Worm (Caenorhabditis elegans): ENCODE measurements around the gene dohh-1.

Gene dohh-1

DNA sequence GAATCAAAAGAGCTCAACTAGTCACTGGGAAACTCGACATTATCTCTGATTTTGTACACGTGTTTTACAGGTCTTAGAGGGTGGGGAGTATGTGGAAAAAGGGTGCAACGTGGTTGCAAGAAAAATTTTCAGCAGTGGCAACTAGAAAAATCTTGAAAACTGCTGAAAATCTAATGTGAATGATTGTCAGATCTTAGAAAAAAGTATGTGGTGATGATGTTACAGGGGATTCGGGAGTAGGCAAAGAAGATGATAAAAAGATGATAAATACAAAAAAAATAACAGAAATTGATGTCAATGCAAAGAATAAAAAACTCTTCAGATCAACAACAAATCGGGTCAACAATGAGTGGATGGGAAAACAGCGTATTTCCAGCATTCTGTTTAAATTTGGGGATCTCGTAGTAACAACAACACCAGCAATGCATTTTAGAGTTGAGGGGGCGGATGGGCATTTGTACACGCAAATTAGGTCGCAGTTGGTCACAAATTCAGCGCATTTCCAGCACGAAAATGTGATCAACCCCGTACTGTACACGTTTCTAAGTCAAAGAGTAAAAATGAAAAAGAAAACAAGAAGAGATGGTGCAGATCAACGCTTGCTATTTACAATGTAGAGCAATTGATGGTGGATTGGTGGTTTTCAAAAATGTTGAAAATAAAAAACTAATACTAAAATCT lies 36.2 kb upstream of the dohh-1 start:
- TF ChIP-seq flt-1 (GFP tag; IDR thresholded peaks at IDR 0.05) (no peak), ztf-29 (GFP tag; IDR thresholded peaks at IDR 0.05) (no peak), med-1 (GFP tag; optimal IDR thresholded peaks at IDR 0.05; ENCODE audit: insufficient read depth) (no peak), cog-1 (tag; optimal IDR thresholded peaks at IDR 0.05) (no peak), ref-1 (GFP tag; conservative IDR thresholded peaks at IDR 0.05) (no peak; the same call in 1 of the 2 replicates)

- TF ChIP-seq tab-1 (GFP tag; IDR thresholded peaks at IDR 0.05) (no peak), T22C8.4 (GFP tag; IDR thresholded peaks at IDR 0.05) (0 out of 2 replicates have a peak, but pooled peaks have one; percentile 13)
Measured at ce11 chrII:10544374-10544908, 35.3 kb upstream of the dohh-1 start.

DNA sequence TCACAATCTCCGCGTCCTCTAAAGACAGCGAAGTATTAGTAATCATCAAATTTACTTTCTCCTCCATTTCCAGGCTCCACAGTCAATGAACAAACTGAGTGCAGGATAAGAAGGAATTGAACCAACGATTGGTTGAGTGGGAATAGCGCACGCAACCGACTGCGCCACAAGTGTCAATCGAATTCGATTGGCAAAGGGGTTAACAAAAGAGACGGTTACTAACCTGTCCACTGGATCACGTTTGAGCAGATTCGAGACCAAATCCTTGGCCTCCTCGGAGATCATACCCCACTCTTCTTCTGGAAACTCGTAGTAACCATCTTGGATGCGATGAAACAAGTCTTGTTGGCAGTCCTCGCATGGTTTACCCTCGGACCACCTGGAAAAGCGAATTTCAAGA lies 34.5 kb upstream of the dohh-1 start:
- TF ChIP-seq klf-2 (GFP tag; conservative IDR thresholded peaks at IDR 0.05): no peak
- no peak for TF ChIP-seq cog-1 (tag; optimal IDR thresholded peaks at IDR 0.05)
- TF ChIP-seq T22C8.4 (GFP tag; IDR thresholded peaks at IDR 0.05): no peak
- 0 out of 2 replicates have a peak, but pooled peaks have one; percentile 12 for TF ChIP-seq ref-1 (GFP tag; conservative IDR thresholded peaks at IDR 0.05)
- TF ChIP-seq ztf-29 (GFP tag; IDR thresholded peaks at IDR 0.05): no peak
- peak; percentile 73 for TF ChIP-seq flt-1 (GFP tag; IDR thresholded peaks at IDR 0.05)

DNA sequence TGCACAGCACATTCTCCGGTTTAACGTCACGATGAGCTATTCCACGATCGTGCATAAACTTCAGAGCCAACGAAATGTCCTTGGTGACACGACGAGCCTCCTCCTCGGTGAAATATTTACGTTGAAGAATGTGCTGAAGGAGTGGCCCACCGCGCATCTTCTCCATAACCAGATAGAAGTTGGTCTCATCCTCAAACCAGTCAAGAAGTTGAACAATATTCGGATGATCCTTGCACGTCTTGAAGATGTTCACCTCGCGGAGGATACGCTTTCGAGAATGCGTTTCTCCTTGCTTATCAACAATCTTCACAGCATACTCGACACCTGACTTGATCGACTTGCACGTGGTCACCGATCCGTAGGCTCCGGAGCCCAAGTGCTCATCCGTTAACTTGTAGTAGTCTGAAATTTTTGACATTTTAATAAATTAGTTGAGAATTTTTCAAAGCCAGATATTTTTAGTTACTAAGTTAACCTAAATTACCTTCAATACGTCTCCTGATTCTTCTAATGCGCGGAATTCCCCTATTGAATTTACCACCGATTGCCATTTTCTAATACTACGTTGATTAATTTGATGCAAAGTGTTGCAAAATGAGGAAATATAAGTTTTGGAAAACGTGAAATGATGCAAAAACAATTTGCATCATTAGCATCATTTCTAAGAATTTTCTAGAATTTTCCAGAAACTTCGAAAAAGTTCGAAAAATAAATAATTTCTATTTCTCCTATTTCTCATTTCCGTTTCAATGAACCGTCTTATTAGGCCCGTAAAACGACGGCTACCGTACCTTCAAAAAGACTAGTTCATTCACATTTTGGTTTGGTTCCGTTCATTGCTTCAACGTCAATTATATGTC lies 33.6 kb upstream of the dohh-1 start:
- TF ChIP-seq cog-1 (tag; optimal IDR thresholded peaks at IDR 0.05): no peak
- TF ChIP-seq ztf-29 (GFP tag; IDR thresholded peaks at IDR 0.05): no peak
- TF ChIP-seq flt-1 (GFP tag; IDR thresholded peaks at IDR 0.05): no peak
- TF ChIP-seq tab-1 (GFP tag; IDR thresholded peaks at IDR 0.05): no peak
- TF ChIP-seq T22C8.4 (GFP tag; IDR thresholded peaks at IDR 0.05): no peak
- no peak for TF ChIP-seq klf-2 (GFP tag; conservative IDR thresholded peaks at IDR 0.05)
- TF ChIP-seq ref-1 (GFP tag; conservative IDR thresholded peaks at IDR 0.05): no peak
- TF ChIP-seq ztf-23 (GFP tag; IDR thresholded peaks at IDR 0.05): no peak
- TF ChIP-seq med-1 (GFP tag; optimal IDR thresholded peaks at IDR 0.05; ENCODE audit: insufficient read depth): no peak

DNA sequence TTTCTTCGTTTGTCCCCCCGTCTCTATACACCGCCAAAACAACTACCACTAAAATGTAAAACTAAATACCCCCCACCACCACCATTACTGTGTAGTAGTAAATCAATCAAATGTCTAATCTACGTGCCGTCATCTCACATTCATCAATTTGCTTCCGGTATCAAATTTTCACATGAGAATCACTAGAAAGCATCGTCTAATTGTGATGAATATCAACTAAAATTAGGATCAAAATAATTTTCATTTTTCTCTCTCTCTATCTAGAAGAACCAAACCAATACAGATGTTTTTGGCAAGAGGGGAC lies 33.0 kb upstream of the dohh-1 start:
- TF ChIP-seq klf-2 (GFP tag; conservative IDR thresholded peaks at IDR 0.05) (no peak), ztf-23 (GFP tag; IDR thresholded peaks at IDR 0.05) (no peak), flt-1 (GFP tag; IDR thresholded peaks at IDR 0.05) (no peak), ztf-29 (GFP tag; IDR thresholded peaks at IDR 0.05) (no peak), T22C8.4 (GFP tag; IDR thresholded peaks at IDR 0.05) (no peak), ref-1 (GFP tag; conservative IDR thresholded peaks at IDR 0.05) (no peak), med-1 (GFP tag; optimal IDR thresholded peaks at IDR 0.05; ENCODE audit: insufficient read depth) (no peak), tab-1 (GFP tag; IDR thresholded peaks at IDR 0.05) (no peak), cog-1 (tag; optimal IDR thresholded peaks at IDR 0.05) (no peak)

DNA sequence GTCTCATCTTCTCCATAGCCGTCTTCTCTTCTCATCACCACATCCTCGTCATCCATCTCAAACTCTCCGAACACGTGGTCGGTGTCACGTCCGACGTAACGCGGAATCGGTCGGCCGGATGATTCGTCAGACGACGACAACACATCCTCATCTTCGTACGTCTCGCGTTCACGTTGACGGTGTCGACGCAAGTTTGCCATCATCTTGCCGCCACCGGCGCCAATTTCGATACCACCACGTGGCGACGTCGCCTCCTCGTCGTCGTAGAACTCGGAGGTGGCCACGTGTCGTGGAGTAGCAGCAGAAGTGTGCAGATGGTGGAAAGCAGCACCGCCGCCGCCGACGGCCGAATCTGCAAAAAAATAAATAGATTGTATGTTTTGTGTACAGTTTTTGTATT lies 32.4 kb upstream of the dohh-1 start:
- TF ChIP-seq flt-1 (GFP tag; IDR thresholded peaks at IDR 0.05) (peak; percentile 61; the same call in 1 of the 2 replicates), cog-1 (tag; optimal IDR thresholded peaks at IDR 0.05) (no peak)

DNA sequence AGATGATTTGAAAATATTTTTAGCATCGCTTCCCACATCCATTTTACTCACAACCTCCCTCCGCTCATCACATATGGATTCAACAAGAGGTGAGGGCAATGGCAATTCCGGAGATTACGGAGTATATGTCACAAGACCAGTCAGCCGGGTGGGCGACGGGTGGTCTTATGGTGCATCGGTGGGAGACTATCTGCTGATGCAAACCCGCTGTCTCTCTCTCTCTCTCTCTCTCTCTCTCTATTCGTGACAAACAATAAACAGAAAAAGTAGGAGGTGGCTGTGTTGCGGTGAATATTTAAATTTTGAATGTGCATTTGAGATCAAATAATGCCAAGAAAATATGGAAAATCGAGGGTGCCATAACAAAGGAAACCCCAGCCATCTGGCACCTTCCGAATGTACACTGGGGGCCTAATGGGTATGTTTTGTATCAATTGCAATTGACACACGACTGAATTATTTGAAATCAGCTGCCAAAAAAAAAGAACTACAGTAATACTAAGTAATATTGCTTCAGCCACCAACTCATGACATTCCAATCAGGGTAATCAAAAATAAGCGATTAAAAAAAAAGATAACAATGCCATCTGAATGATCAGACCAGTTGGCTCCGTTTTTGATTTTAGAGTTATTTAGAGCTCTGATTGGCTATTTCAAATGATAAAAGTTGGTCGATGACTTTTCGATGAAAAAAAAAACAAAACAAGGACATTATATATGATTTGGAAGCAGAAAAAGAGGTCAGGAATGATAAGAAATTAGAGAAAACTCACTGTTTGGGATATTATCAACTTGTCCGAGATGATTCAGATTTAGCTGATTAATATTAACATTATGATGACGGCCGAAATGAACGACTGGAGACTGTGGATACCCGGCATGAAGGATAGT lies 31.7 kb upstream of the dohh-1 start:
- TF ChIP-seq cog-1 (tag; optimal IDR thresholded peaks at IDR 0.05) (no peak), med-1 (GFP tag; optimal IDR thresholded peaks at IDR 0.05; ENCODE audit: insufficient read depth) (no peak), T22C8.4 (GFP tag; IDR thresholded peaks at IDR 0.05) (no peak), klf-2 (GFP tag; conservative IDR thresholded peaks at IDR 0.05) (no peak), ztf-29 (GFP tag; IDR thresholded peaks at IDR 0.05) (no peak), ztf-23 (GFP tag; IDR thresholded peaks at IDR 0.05) (no peak), flt-1 (GFP tag; IDR thresholded peaks at IDR 0.05) (peak; percentile 45; the same call in 1 of the 2 replicates), tab-1 (GFP tag; IDR thresholded peaks at IDR 0.05) (no peak)

DNA sequence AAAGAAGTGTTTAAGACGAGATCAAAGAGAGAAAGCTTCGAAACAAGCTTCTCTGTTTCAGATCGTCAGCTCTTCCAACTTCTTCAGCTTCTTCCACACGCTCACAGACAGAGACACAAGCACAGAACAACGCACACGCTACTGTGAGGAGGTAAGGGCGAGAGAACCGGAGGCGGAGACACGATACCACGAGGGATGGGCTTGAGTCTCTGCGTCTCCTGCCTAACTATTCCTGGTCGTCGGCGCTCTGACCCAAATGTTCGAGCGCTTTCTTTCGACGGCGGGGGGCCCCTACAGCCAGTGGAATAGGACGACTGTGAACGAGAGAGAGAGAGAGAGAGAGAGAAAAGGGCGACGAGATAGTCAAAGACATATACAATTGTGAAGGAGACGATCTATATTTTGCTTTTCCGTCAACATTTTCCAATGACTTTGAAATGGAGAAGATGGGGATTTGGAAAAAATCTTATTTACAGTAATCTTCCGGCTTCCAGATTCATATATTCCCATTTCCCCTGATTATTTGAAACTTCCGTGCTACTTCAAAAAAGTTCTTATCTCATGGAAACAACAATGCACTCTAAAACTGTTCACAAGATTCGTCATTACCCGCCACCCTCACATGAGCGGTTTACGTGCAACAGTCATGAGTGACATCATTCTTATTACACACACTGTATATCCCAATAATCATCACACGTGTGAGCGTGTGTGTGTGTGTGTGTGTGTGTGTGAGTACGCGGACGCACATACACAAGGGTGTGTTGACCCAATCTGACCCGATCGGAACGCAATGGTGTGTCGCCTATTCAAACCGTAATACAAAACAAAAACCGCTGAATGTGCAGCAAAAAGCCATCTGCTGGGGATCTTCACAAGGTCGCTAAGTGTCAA lies 30.7 kb upstream of the dohh-1 start:
- TF ChIP-seq ztf-23 (GFP tag; IDR thresholded peaks at IDR 0.05) (peak; percentile 71; the same call in 1 of the 2 replicates), klf-2 (GFP tag; conservative IDR thresholded peaks at IDR 0.05) (no peak), flt-1 (GFP tag; IDR thresholded peaks at IDR 0.05) (peak; percentile 80), T22C8.4 (GFP tag; IDR thresholded peaks at IDR 0.05) (no peak), ref-1 (GFP tag; conservative IDR thresholded peaks at IDR 0.05) (no peak), ztf-29 (GFP tag; IDR thresholded peaks at IDR 0.05) (peak; percentile 85), cog-1 (tag; optimal IDR thresholded peaks at IDR 0.05) (no peak), tab-1 (GFP tag; IDR thresholded peaks at IDR 0.05) (no peak), med-1 (GFP tag; optimal IDR thresholded peaks at IDR 0.05; ENCODE audit: insufficient read depth) (no peak)
